Worm (Caenorhabditis elegans): ENCODE measurements around the gene unc-7.

ce11 chrX:15125138-15125537 lies 22.4 kb downstream of the unc-7 start:
- no peak for TF ChIP-seq zfp-2 (tag; optimal IDR thresholded peaks at IDR 0.05)
- TF ChIP-seq Y105C5A.15 (GFP tag; IDR thresholded peaks at IDR 0.05), result no peak
- no peak for TF ChIP-seq ama-1 (optimal IDR thresholded peaks at IDR 0.05)
- no peak for TF ChIP-seq nhr-28 (tag; optimal IDR thresholded peaks at IDR 0.05)
- no peak for TF ChIP-seq fos-1 (tag; optimal IDR thresholded peaks at IDR 0.05)

Data from whole organism, L4 larva.